Fruit fly (Drosophila melanogaster) whole organism, embryonic: ENCODE data around the gene SNRPG.
A peak's percentile ranks its signal among the peaks of the same experiment; 100 is the strongest.

Experiments
- BEAF-32 ChIP-seq: fragments of 200-800 bp; sonication (Bioruptor generic); optimal IDR thresholded peaks from 3 replicates; lab custom pipeline; 2017; ENCODE audit warnings: missing biosample characterization, missing genetic modification characterization, mild to moderate bottlenecking, moderate library complexity, missing genetic modification reagents
- Bgb ChIP-seq: fragments of 200-800 bp; sonication (Bioruptor generic); IDR thresholded peaks from 2 replicates; pipeline ENCODE4 v1.3.6; 2022; ENCODE audit warnings: missing biosample characterization, missing genetic modification characterization; ENCODE audit not compliant: partially characterized antibody
- CG10462 ChIP-seq: fragments of 200-800 bp; sonication (Bioruptor generic); optimal IDR thresholded peaks from 2 replicates; lab custom pipeline; 2016; ENCODE audit warnings: missing biosample characterization, missing genetic modification characterization
- CG11504 ChIP-seq: fragments of 200-800 bp; sonication (Bioruptor generic); optimal IDR thresholded peaks from 3 replicates; lab custom pipeline; 2019; ENCODE audit warnings: missing biosample characterization, mild to moderate bottlenecking, missing genetic modification characterization, moderate library complexity
- CG12391 ChIP-seq: fragments of 200-800 bp; sonication (Bioruptor generic); optimal IDR thresholded peaks from 3 replicates; lab custom pipeline; 2018; ENCODE audit warnings: missing biosample characterization, mild to moderate bottlenecking, missing genetic modification characterization, moderate library complexity
- CG12744 ChIP-seq: fragments of 200-800 bp; sonication (Bioruptor generic); optimal IDR thresholded peaks from 2 replicates; lab custom pipeline; 2016; ENCODE audit warnings: missing biosample characterization, missing genetic modification characterization
- CG15011 ChIP-seq: fragments of 200-800 bp; sonication (Bioruptor generic); optimal IDR thresholded peaks from 3 replicates; lab custom pipeline; 2018; ENCODE audit warnings: missing biosample characterization, mild to moderate bottlenecking, missing genetic modification characterization
- CG15479 ChIP-seq: fragments of 200-800 bp; sonication (Bioruptor generic); optimal IDR thresholded peaks from 3 replicates; lab custom pipeline; 2019; ENCODE audit warnings: missing biosample characterization, mild to moderate bottlenecking, missing genetic modification characterization, moderate library complexity
- CG15601 ChIP-seq: fragments of 200-800 bp; sonication (Bioruptor generic); optimal IDR thresholded peaks from 3 replicates; lab custom pipeline; 2019; ENCODE audit warnings: missing biosample characterization, mild to moderate bottlenecking, missing genetic modification characterization, moderate library complexity
- CG18011 ChIP-seq: fragments of 200-800 bp; sonication (Bioruptor generic); optimal IDR thresholded peaks from 2 replicates; lab custom pipeline; 2017; ENCODE audit warnings: missing biosample characterization, missing genetic modification characterization, mild to moderate bottlenecking, moderate library complexity, missing genotype
- CG18619 ChIP-seq: fragments of 200-800 bp; sonication (Bioruptor generic); optimal IDR thresholded peaks from 3 replicates; lab custom pipeline; 2017; ENCODE audit warnings: missing biosample characterization, mild to moderate bottlenecking, missing genetic modification characterization
- CG2712 ChIP-seq: fragments of 200-800 bp; optimal IDR thresholded peaks from 3 replicates; lab custom pipeline; 2019; ENCODE audit warnings: missing biosample characterization, mild to moderate bottlenecking, missing genetic modification characterization, moderate library complexity
- CG2889 ChIP-seq: fragments of 200-800 bp; sonication (Bioruptor generic); IDR thresholded peaks from 3 replicates; pipeline ENCODE4 v1.3.6; 2022; ENCODE audit warnings: missing biosample characterization, missing genetic modification characterization
- CG30403 ChIP-seq: fragments of 200-800 bp; sonication (Bioruptor generic); optimal IDR thresholded peaks from 3 replicates; lab custom pipeline; 2016; ENCODE audit warnings: missing biosample characterization, missing genetic modification characterization
- CG3847 ChIP-seq: fragments of 200-800 bp; sonication (Bioruptor generic); IDR thresholded peaks from 2 replicates; pipeline ENCODE4 v1.3.6; 2022; ENCODE audit warnings: missing biosample characterization, missing genetic modification characterization
- CG6854 ChIP-seq: fragments of 200-800 bp; sonication (Bioruptor generic); optimal IDR thresholded peaks from 3 replicates; lab custom pipeline; 2017; ENCODE audit warnings: missing biosample characterization, mild to moderate bottlenecking, missing genetic modification characterization
- CG7839 ChIP-seq: fragments of 200-800 bp; sonication (Bioruptor generic); optimal IDR thresholded peaks from 3 replicates; lab custom pipeline; 2018; ENCODE audit warnings: missing biosample characterization, mild to moderate bottlenecking, missing genetic modification characterization, moderate library complexity
- CG8290 ChIP-seq, 3 experiments: fragments of 200-800 bp; sonication (Bioruptor generic); optimal IDR thresholded peaks; 2 replicates each; lab custom pipeline; 2016 to 2019; ENCODE audit warnings: missing biosample characterization in 3 of 3, missing genetic modification characterization in 3 of 3, mild to moderate bottlenecking in 2 of 3, moderate library complexity in 1 of 3
- CG9797 ChIP-seq: fragments of 200-800 bp; sonication (Bioruptor generic); optimal IDR thresholded peaks from 3 replicates; lab custom pipeline; 2018; ENCODE audit warnings: missing biosample characterization, mild to moderate bottlenecking, missing genetic modification characterization
- Chrac-16 ChIP-seq: fragments of 200-800 bp; sonication (Bioruptor generic); optimal IDR thresholded peaks from 3 replicates; lab custom pipeline; 2016; ENCODE audit warnings: missing biosample characterization, missing genetic modification characterization
- CrebB ChIP-seq: fragments of 200-800 bp; sonication (Bioruptor generic); optimal IDR thresholded peaks from 3 replicates; lab custom pipeline; 2018; ENCODE audit warnings: missing biosample characterization, mild to moderate bottlenecking, missing genetic modification characterization
- Doc3 ChIP-seq: fragments of 200-800 bp; sonication (Bioruptor generic); IDR thresholded peaks from 3 replicates; pipeline ENCODE4 v1.3.6; 2022; ENCODE audit warnings: missing biosample characterization, missing genetic modification characterization; ENCODE audit not compliant: partially characterized antibody
- Eip74EF ChIP-seq, 2 experiments: fragments of 200-800 bp in 1 of 2; fragments of >200 bp in 1 of 2; sonication (Bioruptor generic) in 1 of 2; optimal IDR thresholded peaks; 2 replicates each; lab custom pipeline; 2017 to 2019; ENCODE audit warnings: missing biosample characterization in 2 of 2, missing genetic modification characterization in 2 of 2, mild to moderate bottlenecking in 1 of 2, moderate library complexity in 1 of 2
- Ets97D ChIP-seq: fragments of 200-800 bp; sonication (Bioruptor generic); optimal IDR thresholded peaks from 3 replicates; lab custom pipeline; 2016; ENCODE audit warnings: missing biosample characterization, missing genetic modification characterization
- H15 ChIP-seq: fragments of 200-800 bp; sonication (Bioruptor generic); IDR thresholded peaks from 3 replicates; pipeline ENCODE4 v1.3.6; 2022; ENCODE audit warnings: missing biosample characterization, missing genetic modification characterization
- H2.0 ChIP-seq: fragments of 200-800 bp; sonication (Bioruptor generic); IDR thresholded peaks from 2 replicates; pipeline ENCODE4 v1.3.6; 2022; ENCODE audit warnings: missing biosample characterization, missing genetic modification characterization
- MTF-1 ChIP-seq: fragments of 200-800 bp; sonication (Bioruptor generic); optimal IDR thresholded peaks from 2 replicates; lab custom pipeline; 2018; ENCODE audit warnings: missing biosample characterization, mild to moderate bottlenecking, missing genetic modification characterization, borderline replicate concordance
- Poxn ChIP-seq: fragments of 200-800 bp; sonication (Bioruptor generic); IDR thresholded peaks from 2 replicates; pipeline ENCODE4 v1.3.6; 2022; ENCODE audit warnings: missing biosample characterization, missing genetic modification characterization
- Rfx ChIP-seq: fragments of 200-800 bp; sonication (Bioruptor generic); IDR thresholded peaks from 2 replicates; pipeline ENCODE4 v1.3.6; 2022; ENCODE audit warnings: missing biosample characterization, missing genetic modification characterization
- Sry-δ ChIP-seq: fragments of 200-800 bp; sonication (Bioruptor generic); optimal IDR thresholded peaks from 2 replicates; lab custom pipeline; 2016; ENCODE audit warnings: missing biosample characterization, missing genetic modification characterization
- Trl ChIP-seq, 3 experiments: fragments of >200 bp in 2 of 3; fragments of 200-800 bp in 1 of 3; sonication (Bioruptor generic) in 1 of 3; optimal IDR thresholded peaks; 2 replicates in 1 of 3; 3 replicates in 2 of 3; lab custom pipeline; 2016 to 2017; ENCODE audit warnings: missing biosample characterization in 1 of 3, missing genetic modification characterization in 1 of 3
- bcd ChIP-seq: fragments of 200-800 bp; sonication (Bioruptor generic); optimal IDR thresholded peaks from 2 replicates; lab custom pipeline; 2017; ENCODE audit warnings: missing biosample characterization, mild to moderate bottlenecking, missing genetic modification characterization
- ci ChIP-seq: fragments of 200-800 bp; sonication (Bioruptor generic); IDR thresholded peaks from 3 replicates; pipeline ENCODE4 v1.3.6; 2022; ENCODE audit warnings: missing biosample characterization, missing genetic modification characterization
- crp ChIP-seq, 2 experiments: fragments of 200-800 bp; sonication (Bioruptor generic); optimal IDR thresholded peaks; 2 replicates in 1 of 2; 3 replicates in 1 of 2; lab custom pipeline; 2017; ENCODE audit warnings: missing biosample characterization in 2 of 2, missing genetic modification characterization in 2 of 2, mild to moderate bottlenecking in 1 of 2, moderate library complexity in 1 of 2
- ewg ChIP-seq: fragments of 200-800 bp; sonication (Bioruptor generic); optimal IDR thresholded peaks from 3 replicates; lab custom pipeline; 2017; ENCODE audit warnings: mild to moderate bottlenecking, missing biosample characterization, missing genetic modification reagents, missing genetic modification characterization
- fru ChIP-seq: fragments of >200 bp; optimal IDR thresholded peaks from 2 replicates; lab custom pipeline; 2017
- lov ChIP-seq, 2 experiments: fragments of 200-800 bp in 1 of 2; fragments of >200 bp in 1 of 2; sonication (Bioruptor generic) in 1 of 2; IDR thresholded peaks in 1 of 2; optimal IDR thresholded peaks in 1 of 2; 2 replicates in 1 of 2; 3 replicates in 1 of 2; pipeline versions ENCODE4 v1.3.6 to Lab custom; 2017 to 2022; ENCODE audit warnings: missing biosample characterization in 1 of 2, missing genetic modification characterization in 1 of 2
- nmo ChIP-seq: fragments of 200-800 bp; sonication (Bioruptor generic); optimal IDR thresholded peaks from 2 replicates; lab custom pipeline; 2018; ENCODE audit warnings: missing biosample characterization, mild to moderate bottlenecking, missing genetic modification characterization, moderate library complexity
- pan ChIP-seq, 4 experiments: fragments of >200 bp in 3 of 4; fragments of 200-800 bp in 1 of 4; sonication (Bioruptor generic) in 1 of 4; optimal IDR thresholded peaks in 3 of 4; IDR thresholded peaks in 1 of 4; 2 replicates each; pipeline versions ENCODE4 v1.3.6 to Lab custom; 2017 to 2022; ENCODE audit warnings: missing biosample characterization in 2 of 4, missing genetic modification characterization in 2 of 4, mixed read lengths in 1 of 4
- peb ChIP-seq: fragments of 200-800 bp; sonication (Bioruptor generic); IDR thresholded peaks from 2 replicates; pipeline ENCODE4 v1.3.6; 2022; ENCODE audit warnings: missing biosample characterization, missing genetic modification characterization
- pzg ChIP-seq: fragments of 200-800 bp; sonication (Bioruptor generic); optimal IDR thresholded peaks from 3 replicates; lab custom pipeline; 2018; ENCODE audit warnings: missing biosample characterization, mild to moderate bottlenecking, missing genetic modification characterization, moderate library complexity
- sens ChIP-seq: fragments of 200-800 bp; sonication (Bioruptor generic); peaks from one replicate; lab custom pipeline; 2016; ENCODE audit warnings: missing biosample characterization, missing genetic modification characterization
- slbo ChIP-seq: fragments of 200-800 bp; sonication (Bioruptor generic); IDR thresholded peaks from 2 replicates; pipeline ENCODE4 v1.3.6; 2022; ENCODE audit warnings: missing biosample characterization, missing genetic modification characterization
- sna ChIP-seq: fragments of 200-800 bp; sonication (Bioruptor generic); IDR thresholded peaks from 2 replicates; pipeline ENCODE4 v1.3.6; 2022; ENCODE audit warnings: missing biosample characterization, missing genetic modification characterization; ENCODE audit not compliant: partially characterized antibody
- stwl ChIP-seq: fragments of 200-800 bp; sonication (Bioruptor generic); optimal IDR thresholded peaks from 3 replicates; lab custom pipeline; 2018; ENCODE audit warnings: missing biosample characterization, mild to moderate bottlenecking, missing genetic modification characterization, moderate library complexity
- trem ChIP-seq: fragments of 200-800 bp; optimal IDR thresholded peaks from 3 replicates; lab custom pipeline; 2019; ENCODE audit warnings: missing biosample characterization, mild to moderate bottlenecking, missing genetic modification characterization, moderate library complexity
- zfh1 ChIP-seq: fragments of 200-800 bp; sonication (Bioruptor generic); IDR thresholded peaks from 3 replicates; pipeline ENCODE4 v1.3.6; 2022; ENCODE audit warnings: missing biosample characterization, missing genetic modification characterization
- zfh2 ChIP-seq: fragments of 200-800 bp; sonication (Bioruptor generic); optimal IDR thresholded peaks from 2 replicates; lab custom pipeline; 2016; ENCODE audit warnings: missing biosample characterization, missing genetic modification characterization

The SNRPG gene

DNA sequence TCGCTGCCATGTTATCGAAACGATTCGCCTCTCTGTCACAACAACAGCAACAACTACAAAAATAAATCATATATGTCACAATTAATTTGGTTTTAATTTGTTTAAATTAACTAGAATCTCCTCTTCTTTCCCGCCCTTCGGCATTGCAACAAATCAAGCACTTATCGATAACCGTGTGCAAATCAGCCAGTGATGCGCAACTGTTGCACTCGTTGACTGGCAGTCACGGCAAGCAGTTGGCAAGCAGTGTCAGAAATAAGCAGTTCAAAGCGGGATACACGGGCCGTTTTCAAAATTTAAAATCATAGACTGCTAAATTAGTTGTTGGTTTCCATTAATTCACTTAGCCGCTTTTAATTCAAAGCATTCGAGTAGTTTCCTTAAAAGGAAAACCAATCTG is 43.5 kb upstream of the SNRPG start, which contains the start of gene Axs (continued):
- TF ChIP-seq pzg (peak; percentile 59), Doc3 (peak; percentile 44; the same call in 1 of the 3 replicates), H2.0 (GFP tag; lab: Robert Waterston, UW) (no peak), Poxn (no peak), zfh1 (GFP tag; lab: Robert Waterston, UW) (0 out of 3 replicates have a peak, but pooled peaks have one; percentile 7), CG2889 (GFP tag; lab: Robert Waterston, UW) (no peak), H15 (GFP tag; lab: Robert Waterston, UW) (no peak), CG18619 (GFP tag; lab: Kevin White, UChicago) (no peak), CrebB (tag; lab: Kevin White, UChicago) (no peak), CG12391 (tag; lab: Kevin White, UChicago) (peak; percentile 33), CG10462 (no peak), Eip74EF (GFP tag; optimal IDR thresholded peaks at IDR 0.05; lab: Kevin White, UChicago) (peak in 1 of 2 experiments; percentile 81), BEAF-32 (GFP tag; lab: Kevin White, UChicago) (peak; percentile 79), Sry-δ (GFP tag; lab: Kevin White, UChicago) (peak; percentile 79), trem (tag; lab: Kevin White, UChicago) (peak; percentile 61), CG9797 (GFP tag; lab: Kevin White, UChicago) (no peak), CG15479 (GFP tag; lab: Kevin White, UChicago) (peak; percentile 94), ci (GFP tag; lab: Robert Waterston, UW) (peak; percentile 21; the same call in 1 of the 3 replicates), zfh2 (GFP tag; lab: Kevin White, UChicago) (peak; percentile 30), CG15601 (tag; lab: Kevin White, UChicago) (peak; percentile 32), CG8290 (GFP tag; optimal IDR thresholded peaks at IDR 0.05; lab: Kevin White, UChicago) (peak; percentile 85), CG8290 (tag; optimal IDR thresholded peaks at IDR 0.05; lab: Kevin White, UChicago) (peak; percentile 54 to 87), sna (GFP tag; lab: Robert Waterston, UW) (peak; percentile 55), crp (GFP tag; optimal IDR thresholded peaks at IDR 0.05; lab: Kevin White, UChicago) (peak in 1 of 2 experiments; percentile 32), bcd (GFP tag; lab: Kevin White, UChicago) (no peak), lov (optimal IDR thresholded peaks at IDR 0.05; lab: Kevin White, UChicago) (no peak), lov (GFP tag; IDR thresholded peaks at IDR 0.05; lab: Robert Waterston, UW) (no peak), Rfx (peak; percentile 54), CG11504 (tag; lab: Kevin White, UChicago) (peak; percentile 62), CG3847 (GFP tag; lab: Robert Waterston, UW) (peak; percentile 30), peb (no peak), nmo (GFP tag; lab: Kevin White, UChicago) (peak; percentile 63), MTF-1 (GFP tag; lab: Kevin White, UChicago) (peak; percentile 19), CG7839 (tag; lab: Kevin White, UChicago) (peak; percentile 9), ewg (peak; percentile 47), Ets97D (peak; percentile 81), stwl (peak; percentile 64), CG30403 (peak; percentile 25), fru (no peak), Chrac-16 (GFP tag; lab: Kevin White, UChicago) (no peak), sens (peak; percentile 76), pan (optimal IDR thresholded peaks at IDR 0.05; lab: Kevin White, UChicago) (no peak), pan (GFP tag; optimal IDR thresholded peaks at IDR 0.05 in 1 of 2, IDR thresholded peaks at IDR 0.05 in 1 of 2) (no peak), CG18011 (GFP tag; lab: Kevin White, UChicago) (peak; percentile 4), Bgb (GFP tag; lab: Robert Waterston, UW) (peak; percentile 85), CG12744 (GFP tag; lab: Kevin White, UChicago) (no peak), CG15011 (GFP tag; lab: Kevin White, UChicago) (no peak), Trl (optimal IDR thresholded peaks at IDR 0.05; lab: Kevin White, UChicago) (no peak), Trl (GFP tag; optimal IDR thresholded peaks at IDR 0.05; lab: Kevin White, UChicago) (no peak), slbo (GFP tag; lab: Robert Waterston, UW) (peak; percentile 52), CG2712 (tag; lab: Kevin White, UChicago) (peak; percentile 20), CG6854 (GFP tag; lab: Kevin White, UChicago) (no peak)
